Worm (Caenorhabditis elegans): Measurements from ENCODE around the gene F16B4.4.

F16B4.4 gene

DNA sequence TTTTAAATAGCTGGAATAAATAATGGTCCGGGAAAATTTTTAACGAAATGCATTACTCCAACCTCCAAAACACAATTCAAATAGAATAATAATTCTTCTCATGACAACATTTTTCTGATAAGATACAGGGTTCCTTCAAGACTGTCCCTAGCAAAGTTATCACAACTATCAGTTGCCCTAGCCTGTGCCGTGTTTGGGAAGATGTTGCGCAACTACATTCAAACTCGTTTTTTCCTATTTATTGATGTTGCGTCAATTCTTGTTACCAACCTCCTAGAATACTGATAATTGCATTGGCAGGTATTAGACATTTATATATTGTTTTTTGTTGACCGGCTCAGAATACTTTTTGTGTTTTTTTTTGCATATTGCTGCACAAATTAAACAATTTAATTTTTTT is 38.7 kb upstream of the F16B4.4 start:
- TF ChIP-seq mab-5 (tag; optimal IDR thresholded peaks at IDR 0.05) (no peak), zip-8 (tag; optimal IDR thresholded peaks at IDR 0.05) (peak; percentile 93)

DNA sequence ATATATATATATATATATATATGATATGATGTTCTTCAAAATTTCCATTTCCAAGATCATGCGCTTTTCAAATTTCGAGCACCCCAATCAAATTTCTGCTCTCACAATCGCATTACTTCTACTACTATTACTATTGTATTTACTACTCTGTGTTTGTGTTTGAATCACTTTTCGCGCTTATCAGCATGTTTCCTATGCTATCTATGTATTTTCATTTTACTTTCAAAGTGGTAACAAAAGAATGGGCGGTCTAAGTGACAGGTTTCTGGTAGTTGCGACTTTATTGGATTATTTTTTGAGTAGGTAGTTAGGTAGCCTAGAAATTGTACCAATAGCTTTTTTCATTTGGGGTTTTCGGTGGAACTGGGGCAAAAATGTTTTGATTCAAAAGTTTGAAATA is 35.7 kb upstream of the F16B4.4 start:
- no peak for TF ChIP-seq nhr-76 (tag; optimal IDR thresholded peaks at IDR 0.05)
- TF ChIP-seq elt-3 (tag; optimal IDR thresholded peaks at IDR 0.05) = no peak
- TF ChIP-seq mep-1 (tag; optimal IDR thresholded peaks at IDR 0.05) = no peak
- TF ChIP-seq snpc-4 (tag; optimal IDR thresholded peaks at IDR 0.05) = no peak
- no peak for TF ChIP-seq unc-62 (GFP tag; optimal IDR thresholded peaks at IDR 0.05)
- no peak for TF ChIP-seq sptf-1 (tag; optimal IDR thresholded peaks at IDR 0.05)
- no peak for TF ChIP-seq lin-32 (GFP tag; optimal IDR thresholded peaks at IDR 0.05)

DNA sequence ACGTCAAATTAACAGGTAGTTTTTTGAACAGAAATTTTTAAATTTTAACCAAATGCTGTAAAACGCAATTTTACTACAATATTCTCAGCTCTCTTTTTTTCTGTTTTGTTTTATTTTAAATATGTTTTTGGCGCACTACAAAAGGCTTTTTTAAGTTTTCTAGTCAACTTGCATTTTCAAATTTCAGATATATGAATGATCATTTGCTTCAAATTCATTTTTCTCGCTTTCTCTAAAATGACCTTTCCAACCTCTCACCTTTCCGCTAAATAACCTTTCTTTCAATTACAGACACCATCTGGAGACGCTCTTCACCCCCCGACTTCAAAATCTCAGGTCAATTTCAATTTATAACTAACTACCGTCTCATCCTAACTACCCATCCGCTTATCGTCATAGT is 27.0 kb upstream of the F16B4.4 start, which contains the start of gene cdc-25.2:
cdc-25.2 (plus strand) TSS at position 301 of the 400 bp plus-strand sequence.
- no peak for TF ChIP-seq lsy-2 (tag; optimal IDR thresholded peaks at IDR 0.05)
- no peak for TF ChIP-seq nhr-28 (tag; optimal IDR thresholded peaks at IDR 0.05)
- no peak for TF ChIP-seq elt-1 (tag; optimal IDR thresholded peaks at IDR 0.05; ENCODE audit: borderline replicate concordance, insufficient read depth)
- TF ChIP-seq ham-2 (GFP tag; optimal IDR thresholded peaks at IDR 0.05) = no peak
- no peak for TF ChIP-seq unc-39 (tag; optimal IDR thresholded peaks at IDR 0.05)
- no peak for TF ChIP-seq mep-1 (tag; optimal IDR thresholded peaks at IDR 0.05)
- TF ChIP-seq lin-13 (tag; optimal IDR thresholded peaks at IDR 0.05) = no peak
- TF ChIP-seq M03D4.4 (tag; optimal IDR thresholded peaks at IDR 0.05) = no peak
- TF ChIP-seq bed-3 (GFP tag; optimal IDR thresholded peaks at IDR 0.05) = no peak

DNA sequence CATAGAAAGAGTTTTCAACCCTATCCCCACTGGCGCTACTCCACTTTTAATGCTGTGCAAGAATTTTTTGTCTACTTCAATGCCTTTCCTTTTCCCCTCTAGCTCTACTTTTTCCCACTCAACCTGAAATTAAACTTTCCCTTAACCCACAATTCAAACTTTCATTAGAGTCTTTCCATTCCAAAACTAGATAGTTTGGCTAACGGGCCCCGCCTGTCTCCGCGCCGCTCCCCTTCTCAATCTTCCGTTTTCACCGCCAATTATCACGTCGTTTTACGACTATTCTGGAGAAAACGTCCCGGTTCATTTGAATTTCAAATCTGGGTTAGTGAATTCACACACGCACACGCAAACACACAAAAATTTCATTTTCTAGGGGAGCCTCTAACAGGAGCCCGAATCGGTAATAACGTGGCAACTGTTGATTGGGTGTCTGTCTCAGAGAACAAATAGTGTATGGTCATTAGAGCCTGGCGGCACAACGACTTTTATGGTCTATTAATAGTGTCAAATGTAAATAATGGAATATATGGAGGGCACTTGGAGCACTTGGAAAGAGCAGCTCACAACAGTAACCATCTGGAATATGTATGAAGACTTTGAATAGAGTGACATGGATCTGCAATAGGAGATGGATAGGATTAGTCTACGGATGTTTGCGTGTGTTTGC is 23.9 kb upstream of the F16B4.4 start:
- TF ChIP-seq pha-4 (tag; optimal IDR thresholded peaks at IDR 0.05) (peak; percentile 45), nhr-2 (tag; optimal IDR thresholded peaks at IDR 0.05) (peak; percentile 65), nhr-28 (tag; optimal IDR thresholded peaks at IDR 0.05) (no peak), nhr-12 (tag; optimal IDR thresholded peaks at IDR 0.05) (no peak), mls-2 (tag; optimal IDR thresholded peaks at IDR 0.05) (no peak), lin-13 (tag; optimal IDR thresholded peaks at IDR 0.05) (no peak), mep-1 (tag; optimal IDR thresholded peaks at IDR 0.05) (no peak)

DNA sequence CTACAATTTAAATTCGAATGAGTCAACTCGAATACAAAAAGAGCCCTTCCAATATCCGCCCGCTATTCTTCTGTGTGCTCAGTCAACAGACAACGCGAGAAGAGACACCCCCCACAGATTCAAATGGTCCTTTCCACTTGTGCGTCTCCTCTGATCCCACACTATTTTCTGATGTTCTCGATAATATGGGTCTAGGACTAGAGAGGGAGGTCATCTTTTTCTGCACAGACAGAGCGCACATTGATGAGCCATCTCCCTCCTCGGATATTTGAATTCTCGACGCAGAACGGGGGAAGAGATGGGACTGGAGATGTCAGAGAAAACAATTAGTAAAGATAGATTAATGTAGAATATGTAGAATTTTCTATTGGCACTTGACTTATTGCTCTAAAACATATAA is 23.1 kb upstream of the F16B4.4 start:
- peak; percentile 38 for TF ChIP-seq nhr-2 (tag; optimal IDR thresholded peaks at IDR 0.05)
- no peak for TF ChIP-seq pha-4 (tag; optimal IDR thresholded peaks at IDR 0.05)
- TF ChIP-seq ztf-11 (tag; optimal IDR thresholded peaks at IDR 0.05) = peak; percentile 11
- TF ChIP-seq nhr-76 (tag; optimal IDR thresholded peaks at IDR 0.05) = no peak
- TF ChIP-seq nhr-28 (tag; optimal IDR thresholded peaks at IDR 0.05) = no peak
- TF ChIP-seq elt-1 (tag; optimal IDR thresholded peaks at IDR 0.05; ENCODE audit: borderline replicate concordance, insufficient read depth) = peak; percentile 39
- TF ChIP-seq elt-3 (tag; optimal IDR thresholded peaks at IDR 0.05) = no peak
- no peak for TF ChIP-seq lsy-2 (tag; optimal IDR thresholded peaks at IDR 0.05)
- peak; percentile 68 for TF ChIP-seq unc-62 (GFP tag; optimal IDR thresholded peaks at IDR 0.05)
- peak; percentile 68 for TF ChIP-seq ceh-39 (tag; optimal IDR thresholded peaks at IDR 0.05)
- no peak for TF ChIP-seq ces-1 (GFP tag; optimal IDR thresholded peaks at IDR 0.05)
- no peak for TF ChIP-seq sem-2 (GFP tag; optimal IDR thresholded peaks at IDR 0.05)
- TF ChIP-seq mep-1 (tag; optimal IDR thresholded peaks at IDR 0.05) = peak; percentile 56
- peak; percentile 54 for TF ChIP-seq cnd-1 (tag; optimal IDR thresholded peaks at IDR 0.05)
- no peak for TF ChIP-seq blmp-1 (tag; optimal IDR thresholded peaks at IDR 0.05)
- no peak for TF ChIP-seq mls-2 (tag; optimal IDR thresholded peaks at IDR 0.05)
- no peak for TF ChIP-seq nhr-12 (tag; optimal IDR thresholded peaks at IDR 0.05)
- TF ChIP-seq M03D4.4 (tag; optimal IDR thresholded peaks at IDR 0.05) = peak; percentile 24
- TF ChIP-seq lin-32 (GFP tag; optimal IDR thresholded peaks at IDR 0.05) = no peak
- no peak for TF ChIP-seq ceh-43 (GFP tag; optimal IDR thresholded peaks at IDR 0.05)
- peak; percentile 49 for TF ChIP-seq hlh-1 (tag; optimal IDR thresholded peaks at IDR 0.05)
- no peak for TF ChIP-seq snpc-4 (tag; optimal IDR thresholded peaks at IDR 0.05)
- no peak for TF ChIP-seq mab-5 (tag; optimal IDR thresholded peaks at IDR 0.05)
- TF ChIP-seq drap-1 (GFP tag; optimal IDR thresholded peaks at IDR 0.05) = no peak

DNA sequence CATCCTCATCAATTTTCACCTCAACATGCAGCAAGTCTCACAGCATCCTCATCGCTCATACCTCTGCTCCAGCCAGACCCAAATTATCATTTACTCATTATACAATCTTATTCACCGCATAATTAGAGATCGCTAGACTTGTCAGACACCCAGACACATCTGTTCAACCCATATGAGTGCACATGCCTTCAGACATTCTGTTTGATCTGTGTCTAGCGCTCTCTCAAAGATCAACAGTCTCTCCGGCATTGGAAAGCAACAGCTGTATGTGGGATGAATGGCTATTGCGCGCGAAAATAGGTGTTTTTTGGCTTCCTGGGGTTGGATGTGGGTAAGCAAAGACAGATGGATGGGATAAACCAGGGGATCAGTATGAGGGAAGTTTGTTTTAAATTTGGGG is 21.2 kb upstream of the F16B4.4 start:
- TF ChIP-seq unc-62 (GFP tag; optimal IDR thresholded peaks at IDR 0.05) (peak; percentile 18), ceh-39 (tag; optimal IDR thresholded peaks at IDR 0.05) (no peak), mls-2 (tag; optimal IDR thresholded peaks at IDR 0.05) (no peak), cnd-1 (tag; optimal IDR thresholded peaks at IDR 0.05) (peak; percentile 62), nhr-2 (tag; optimal IDR thresholded peaks at IDR 0.05) (peak; percentile 66), ceh-43 (GFP tag; optimal IDR thresholded peaks at IDR 0.05) (no peak), unc-120 (tag; optimal IDR thresholded peaks at IDR 0.05; ENCODE audit: poor library complexity, severe bottlenecking) (no peak), zip-8 (tag; optimal IDR thresholded peaks at IDR 0.05) (no peak), bed-3 (GFP tag; optimal IDR thresholded peaks at IDR 0.05) (no peak), elt-3 (tag; optimal IDR thresholded peaks at IDR 0.05) (no peak), hlh-1 (tag; optimal IDR thresholded peaks at IDR 0.05) (peak; percentile 4), lin-32 (GFP tag; optimal IDR thresholded peaks at IDR 0.05) (peak; percentile 99), pha-4 (tag; optimal IDR thresholded peaks at IDR 0.05) (no peak), mep-1 (tag; optimal IDR thresholded peaks at IDR 0.05) (no peak)

Data from whole organism, mixed stage, embryonic.